Fruit fly (Drosophila melanogaster): ENCODE results near the gene CG7573.
A peak's percentile ranks its signal among the peaks of the same experiment; 100 is the strongest.

CG7573 gene

dm6 chr3L:11353002-11353401, 41.5 kb downstream of the CG7573 start (continued):
- peak; percentile 38 for TF ChIP-seq Sox100B (GFP tag; optimal IDR thresholded peaks at IDR 0.05)
- TF ChIP-seq Dip3 (GFP tag; optimal IDR thresholded peaks at IDR 0.05): peak; percentile 95
- TF ChIP-seq slou (GFP tag; optimal IDR thresholded peaks at IDR 0.05): peak; percentile 74
- peak; percentile 95 for TF ChIP-seq mam (GFP tag; optimal IDR thresholded peaks at IDR 0.05)
- 0 out of 2 replicates have a peak, but pooled peaks have one; percentile 82 for TF ChIP-seq GATAe (GFP tag; conservative IDR thresholded peaks at IDR 0.05)
- peak; percentile 81 for TF ChIP-seq Mad (GFP tag; optimal IDR thresholded peaks at IDR 0.05)
- TF ChIP-seq CG9797 (GFP tag; optimal IDR thresholded peaks at IDR 0.05): no peak
- TF ChIP-seq CG14965 (GFP tag; optimal IDR thresholded peaks at IDR 0.05; ENCODE audit: borderline replicate concordance): peak; percentile 36
- peak; percentile 19 for TF ChIP-seq sima (GFP tag; optimal IDR thresholded peaks at IDR 0.05)
- TF ChIP-seq CG8944 (GFP tag; optimal IDR thresholded peaks at IDR 0.05): peak; percentile 83
- TF ChIP-seq zf30C (GFP tag; optimal IDR thresholded peaks at IDR 0.05): peak; percentile 65
- peak; percentile 74 for TF ChIP-seq scrt (GFP tag; optimal IDR thresholded peaks at IDR 0.05)
- peak; percentile 86 for TF ChIP-seq CG13775 (GFP tag; optimal IDR thresholded peaks at IDR 0.05)
- TF ChIP-seq CG3163 (GFP tag; optimal IDR thresholded peaks at IDR 0.05): peak; percentile 55
- TF ChIP-seq CG12744 (GFP tag; optimal IDR thresholded peaks at IDR 0.05): peak; percentile 83
- peak; percentile 38 for TF ChIP-seq sd (tag; optimal IDR thresholded peaks at IDR 0.05)
- no peak for TF ChIP-seq sc (optimal IDR thresholded peaks at IDR 0.05)
- TF ChIP-seq sc (GFP tag; optimal IDR thresholded peaks at IDR 0.05): peak; percentile 23
- TF ChIP-seq kay (GFP tag; optimal IDR thresholded peaks at IDR 0.05): peak; percentile 69
- peak; percentile 85 for TF ChIP-seq zfh1 (GFP tag; IDR thresholded peaks at IDR 0.05)
- no peak for TF ChIP-seq prd (optimal IDR thresholded peaks at IDR 0.05)
- TF ChIP-seq prd (GFP tag; IDR thresholded peaks at IDR 0.05): peak; percentile 87
- TF ChIP-seq CG15073 (GFP tag; optimal IDR thresholded peaks at IDR 0.05): no peak
- TF ChIP-seq zen2 (GFP tag; IDR thresholded peaks at IDR 0.05; ENCODE audit: partially characterized antibody): no peak
- TF ChIP-seq CG6175 (GFP tag; IDR thresholded peaks at IDR 0.05): peak; percentile 80
- peak; percentile 56 for TF ChIP-seq CG1529 (GFP tag; optimal IDR thresholded peaks at IDR 0.05)
- TF ChIP-seq YL-1 (GFP tag; optimal IDR thresholded peaks at IDR 0.05): peak; percentile 14
- TF ChIP-seq Jarid2 (GFP tag; optimal IDR thresholded peaks at IDR 0.05): peak; percentile 39
- TF ChIP-seq tin (GFP tag; optimal IDR thresholded peaks at IDR 0.05): peak; percentile 71
- peak; percentile 92 for TF ChIP-seq dysf (GFP tag; IDR thresholded peaks at IDR 0.05)
- TF ChIP-seq sug (tag; optimal IDR thresholded peaks at IDR 0.05): peak; percentile 90
- TF ChIP-seq CG12104 (GFP tag; optimal IDR thresholded peaks at IDR 0.05): peak; percentile 75
- TF ChIP-seq Atf6 (GFP tag; IDR thresholded peaks at IDR 0.05): peak; percentile 94
- no peak for TF ChIP-seq Stat92E (GFP tag; optimal IDR thresholded peaks at IDR 0.05)
- TF ChIP-seq CG14667 (GFP tag; IDR thresholded peaks at IDR 0.05): peak; percentile 55
- peak; percentile 56 for TF ChIP-seq dmrt11E (tag; optimal IDR thresholded peaks at IDR 0.05)
- TF ChIP-seq CG34224 (GFP tag; IDR thresholded peaks at IDR 0.05; ENCODE audit: partially characterized antibody): no peak
- TF ChIP-seq CG2678 (tag; optimal IDR thresholded peaks at IDR 0.05): peak; percentile 88
- peak; percentile 86 for TF ChIP-seq her (GFP tag; optimal IDR thresholded peaks at IDR 0.05)
- peak; percentile 44 for TF ChIP-seq Vsx1 (GFP tag; optimal IDR thresholded peaks at IDR 0.05)
- peak; percentile 49 for TF ChIP-seq CG10959 (GFP tag; IDR thresholded peaks at IDR 0.05)
- TF ChIP-seq esg (GFP tag; conservative IDR thresholded peaks at IDR 0.05): peak; percentile 72
- peak; percentile 87 for TF ChIP-seq lmd (GFP tag; IDR thresholded peaks at IDR 0.05)
- TF ChIP-seq kah (GFP tag; optimal IDR thresholded peaks at IDR 0.05): peak; percentile 20
- peak; percentile 98 for TF ChIP-seq Med (GFP tag)
- peak; percentile 79 for TF ChIP-seq pnt (GFP tag; optimal IDR thresholded peaks at IDR 0.05)
- TF ChIP-seq ftz-f1 (GFP tag; optimal IDR thresholded peaks at IDR 0.05): peak; percentile 70
- TF ChIP-seq Rfx (GFP tag; IDR thresholded peaks at IDR 0.05): peak; percentile 94
- TF ChIP-seq CG12391 (tag; optimal IDR thresholded peaks at IDR 0.05): peak; percentile 83
- peak; percentile 70 for TF ChIP-seq NC2β (GFP tag; optimal IDR thresholded peaks at IDR 0.05)
- TF ChIP-seq CG1233 (GFP tag; optimal IDR thresholded peaks at IDR 0.05): peak; percentile 61
- TF ChIP-seq yki (optimal IDR thresholded peaks at IDR 0.05): no peak

All from whole organism, embryonic.